Fruit fly (Drosophila melanogaster): Measurements from ENCODE around the gene CG34132.

The CG34132 gene

dm6 chr2L:7885271-7885670 lies at the start of gene CG34132, which contains the start of gene SmE (continued):
- TF ChIP-seq CG17802 (tag; optimal IDR thresholded peaks at IDR 0.05) = no peak
- TF ChIP-seq Hand (GFP tag; optimal IDR thresholded peaks at IDR 0.05) = no peak
- TF ChIP-seq CG4617 (GFP tag; optimal IDR thresholded peaks at IDR 0.05; ENCODE audit: borderline replicate concordance) = peak; percentile 26
- no peak for TF ChIP-seq CG13296 (GFP tag; optimal IDR thresholded peaks at IDR 0.05)
- TF ChIP-seq ewg (GFP tag; optimal IDR thresholded peaks at IDR 0.05) = no peak
- no peak for TF ChIP-seq trem (tag; optimal IDR thresholded peaks at IDR 0.05)
- TF ChIP-seq D (optimal IDR thresholded peaks at IDR 0.05) = no peak
- TF ChIP-seq D (GFP tag; optimal IDR thresholded peaks at IDR 0.05) = no peak
- no peak for TF ChIP-seq sens (GFP tag)
- TF ChIP-seq HLH4C (GFP tag; IDR thresholded peaks at IDR 0.05; ENCODE audit: partially characterized antibody) = peak; percentile 95
- peak; percentile 36 for TF ChIP-seq YL-1 (GFP tag; optimal IDR thresholded peaks at IDR 0.05)
- peak; percentile 34 for TF ChIP-seq CG2116 (GFP tag; optimal IDR thresholded peaks at IDR 0.05)
- TF ChIP-seq CG17186 (GFP tag; optimal IDR thresholded peaks at IDR 0.05) = peak; percentile 7
- 0 out of 3 replicates have a peak, but pooled peaks have one; percentile 36 for TF ChIP-seq CG2199 (GFP tag; IDR thresholded peaks at IDR 0.05)
- no peak for TF ChIP-seq CG11723 (GFP tag; optimal IDR thresholded peaks at IDR 0.05)
- no peak for TF ChIP-seq CG13775 (GFP tag; optimal IDR thresholded peaks at IDR 0.05)
- peak; percentile 98 for TF ChIP-seq CG16813 (GFP tag; IDR thresholded peaks at IDR 0.05; ENCODE audit: partially characterized antibody)
- peak; percentile 67 for TF ChIP-seq bigmax (GFP tag; optimal IDR thresholded peaks at IDR 0.05)
- peak; percentile 37 for TF ChIP-seq CHES-1-like (GFP tag; optimal IDR thresholded peaks at IDR 0.05)
- TF ChIP-seq CG14710 (tag; optimal IDR thresholded peaks at IDR 0.05) = peak; percentile 9
- peak; percentile 98 for TF ChIP-seq Opbp (GFP tag; IDR thresholded peaks at IDR 0.05; ENCODE audit: partially characterized antibody)
- no peak for TF ChIP-seq Lim3 (GFP tag; IDR thresholded peaks at IDR 0.05)
- no peak for TF ChIP-seq CG2889 (GFP tag; IDR thresholded peaks at IDR 0.05)
- TF ChIP-seq CG34422 (GFP tag; IDR thresholded peaks at IDR 0.05) = peak; percentile 70; the same call in 1 of the 3 replicates
- no peak for TF ChIP-seq ap (GFP tag; IDR thresholded peaks at IDR 0.05)
- TF ChIP-seq CG9797 (GFP tag; optimal IDR thresholded peaks at IDR 0.05) = peak; percentile 73
- TF ChIP-seq HmgD (GFP tag; optimal IDR thresholded peaks at IDR 0.05) = peak; percentile 6
- TF ChIP-seq CG2129 (GFP tag; IDR thresholded peaks at IDR 0.05; ENCODE audit: partially characterized antibody) = peak; percentile 84
- TF ChIP-seq CG34224 (GFP tag; IDR thresholded peaks at IDR 0.05; ENCODE audit: partially characterized antibody) = peak; percentile 92
- TF ChIP-seq CG42726 (GFP tag; IDR thresholded peaks at IDR 0.05; ENCODE audit: partially characterized antibody) = peak; percentile 99
- TF ChIP-seq CG10462 (GFP tag; optimal IDR thresholded peaks at IDR 0.05) = no peak
- TF ChIP-seq CG12659 (GFP tag; optimal IDR thresholded peaks at IDR 0.05) = peak; percentile 37
- TF ChIP-seq vnd (GFP tag; IDR thresholded peaks at IDR 0.05; ENCODE audit: partially characterized antibody) = peak; percentile 95
- no peak for TF ChIP-seq CG12071 (GFP tag; optimal IDR thresholded peaks at IDR 0.05)
- TF ChIP-seq Bgb (GFP tag; IDR thresholded peaks at IDR 0.05; ENCODE audit: partially characterized antibody) = peak; percentile 98
- peak; percentile 98 for TF ChIP-seq CG7963 (GFP tag; IDR thresholded peaks at IDR 0.05; ENCODE audit: partially characterized antibody)
- peak; percentile 30 for TF ChIP-seq phol (tag; optimal IDR thresholded peaks at IDR 0.05)
- peak; percentile 93 for TF ChIP-seq BEAF-32 (GFP tag; optimal IDR thresholded peaks at IDR 0.05)
- TF ChIP-seq btn (GFP tag; optimal IDR thresholded peaks at IDR 0.05) = no peak
- TF ChIP-seq Nf-YA (GFP tag; IDR thresholded peaks at IDR 0.05) = no peak
- peak; percentile 53 for TF ChIP-seq HmgZ (tag; optimal IDR thresholded peaks at IDR 0.05)
- TF ChIP-seq CG13287 (GFP tag; IDR thresholded peaks at IDR 0.05; ENCODE audit: partially characterized antibody) = peak; percentile 94
- no peak for TF ChIP-seq Meics (GFP tag; optimal IDR thresholded peaks at IDR 0.05)
- TF ChIP-seq Dad (GFP tag; optimal IDR thresholded peaks at IDR 0.05) = no peak
- peak; percentile 59 for TF ChIP-seq stwl (tag; optimal IDR thresholded peaks at IDR 0.05)
- TF ChIP-seq MBD-R2 (GFP tag; IDR thresholded peaks at IDR 0.05) = peak; percentile 84
- TF ChIP-seq chinmo (GFP tag; IDR thresholded peaks at IDR 0.05; ENCODE audit: partially characterized antibody) = peak; percentile 97
- no peak for TF ChIP-seq CG8290 (GFP tag; optimal IDR thresholded peaks at IDR 0.05)
- TF ChIP-seq CG8290 (tag; optimal IDR thresholded peaks at IDR 0.05) = peak in 1 of 2 experiments; percentile 40
- TF ChIP-seq E2f2 (GFP tag; IDR thresholded peaks at IDR 0.05) = peak; percentile 66

Measured in whole organism, embryonic.